Worm (Caenorhabditis elegans) whole organism, L3 larva: Measurements from ENCODE around the gene pigb-1.

Source experiments
- ceh-82 ChIP-seq: fragments of 150-350 bp; optimal IDR thresholded peaks from 2 replicates; lab custom pipeline; 2014; ENCODE audit warnings: missing biosample characterization, missing genetic modification characterization
- jun-1 ChIP-seq: fragments of 150-350 bp; optimal IDR thresholded peaks from 2 replicates; lab custom pipeline; 2014; ENCODE audit warnings: missing biosample characterization, missing genetic modification reagents, missing genetic modification characterization
- snpc-4 ChIP-seq: fragments of 150-350 bp; optimal IDR thresholded peaks from 2 replicates; lab custom pipeline; 2014; ENCODE audit warnings: missing biosample characterization, missing genetic modification characterization
- unc-62 ChIP-seq: fragments of 150-350 bp; sonication (generic microtip); optimal IDR thresholded peaks from 4 replicates; lab custom pipeline; 2014; ENCODE audit warnings: missing biosample characterization, missing genetic modification reagents, missing genetic modification characterization

DNA sequence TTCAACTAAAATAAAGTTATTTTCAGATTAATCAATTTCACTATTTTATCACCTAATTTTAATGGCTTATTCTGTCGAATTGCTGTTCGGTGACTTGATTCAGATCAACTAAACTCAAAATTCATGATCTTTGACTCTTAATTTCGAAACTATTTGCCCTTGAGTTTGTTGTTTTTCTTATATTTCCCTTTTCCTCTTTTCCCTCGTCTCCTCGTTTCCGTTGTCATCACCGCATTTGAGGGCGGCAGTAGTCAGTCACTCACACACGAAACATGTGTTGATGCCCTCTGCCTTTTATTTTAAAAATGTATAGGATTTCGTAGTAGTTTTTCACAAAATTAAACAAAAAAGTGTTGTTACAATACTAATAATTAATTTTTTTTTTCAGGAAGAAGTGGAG is 2.1 kb upstream of the pigb-1 start, which contains the start of gene rnh-1.0:
- TF ChIP-seq snpc-4 (tag; lab: Kevin White, UChicago) (no peak), ceh-82 (tag; lab: Kevin White, UChicago) (no peak), unc-62 (no peak), jun-1 (tag; lab: Kevin White, UChicago) (no peak)
